Fruit fly (Drosophila melanogaster) whole organism, prepupa: ENCODE data around the gene Dyro.

Experiments used
- Blimp-1 ChIP-seq: fragments of 200-800 bp; sonication (Bioruptor generic); optimal IDR thresholded peaks from 3 replicates; lab custom pipeline; 2017; ENCODE audit warnings: missing biosample characterization, missing genetic modification characterization, mild to moderate bottlenecking, moderate library complexity, missing genetic modification reagents
- CG10631 ChIP-seq: fragments of 200-800 bp; sonication (Bioruptor generic); optimal IDR thresholded peaks from 2 replicates; lab custom pipeline; 2016; ENCODE audit warnings: missing biosample characterization, missing genetic modification characterization
- CG11294 ChIP-seq: fragments of 200-800 bp; sonication (Bioruptor generic); IDR thresholded peaks from 2 replicates; pipeline ENCODE4 v1.3.6; 2022; ENCODE audit warnings: missing biosample characterization, missing genetic modification characterization
- CG11762 ChIP-seq: fragments of 200-800 bp; sonication (Bioruptor generic); optimal IDR thresholded peaks from 3 replicates; lab custom pipeline; 2016; ENCODE audit warnings: missing biosample characterization, missing genetic modification characterization; ENCODE audit not compliant: insufficient read depth
- CG11902 ChIP-seq: fragments of 200-800 bp; sonication (Bioruptor generic); optimal IDR thresholded peaks from 3 replicates; lab custom pipeline; 2016; ENCODE audit warnings: missing biosample characterization, missing genetic modification characterization
- CG15336 ChIP-seq: fragments of 200-800 bp; sonication (Bioruptor generic); IDR thresholded peaks from 2 replicates; pipeline ENCODE4 v1.3.6; 2022; ENCODE audit warnings: missing biosample characterization, missing genetic modification characterization
- CG1621 ChIP-seq: fragments of 200-800 bp; sonication (Bioruptor generic); optimal IDR thresholded peaks from 3 replicates; lab custom pipeline; 2018; ENCODE audit warnings: missing biosample characterization, mild to moderate bottlenecking, missing genetic modification characterization
- CG16779 ChIP-seq: fragments of 200-800 bp; sonication (Bioruptor generic); optimal IDR thresholded peaks from 3 replicates; lab custom pipeline; 2017; ENCODE audit warnings: missing biosample characterization, mild to moderate bottlenecking, missing genetic modification characterization
- CG3032 ChIP-seq: fragments of 200-800 bp; optimal IDR thresholded peaks from 2 replicates; lab custom pipeline; 2019; ENCODE audit warnings: missing biosample characterization, mild to moderate bottlenecking, missing genetic modification characterization, moderate library complexity
- CG31627 ChIP-seq: fragments of 200-800 bp; sonication (Bioruptor generic); optimal IDR thresholded peaks from 3 replicates; lab custom pipeline; 2016; ENCODE audit warnings: missing biosample characterization, missing genetic modification characterization
- CG34406 ChIP-seq: fragments of 200-800 bp; sonication (Bioruptor generic); optimal IDR thresholded peaks from 3 replicates; lab custom pipeline; 2016; ENCODE audit warnings: missing biosample characterization, missing genetic modification characterization
- CG3919 ChIP-seq: fragments of 200-800 bp; sonication (Bioruptor generic); optimal IDR thresholded peaks from 3 replicates; lab custom pipeline; 2016; ENCODE audit warnings: missing biosample characterization, missing genetic modification characterization
- CG4318 ChIP-seq: fragments of 200-800 bp; sonication (Bioruptor generic); optimal IDR thresholded peaks from 3 replicates; lab custom pipeline; 2017; ENCODE audit warnings: missing biosample characterization, mild to moderate bottlenecking, missing genetic modification characterization
- CG6163 ChIP-seq: fragments of 200-800 bp; sonication (Bioruptor generic); IDR thresholded peaks from 3 replicates; pipeline ENCODE4 v1.3.6; 2022; ENCODE audit warnings: missing biosample characterization, missing genetic modification characterization
- CG6276 ChIP-seq: fragments of 200-800 bp; sonication (Bioruptor generic); optimal IDR thresholded peaks from 2 replicates; lab custom pipeline; 2017; ENCODE audit warnings: missing biosample characterization, mild to moderate bottlenecking, missing genetic modification characterization
- CG6808 ChIP-seq: fragments of 200-800 bp; sonication (Bioruptor generic); optimal IDR thresholded peaks from 3 replicates; lab custom pipeline; 2017; ENCODE audit warnings: missing biosample characterization, missing genetic modification characterization, mild to moderate bottlenecking, moderate library complexity, missing genetic modification reagents
- CG6854 ChIP-seq: fragments of 200-800 bp; sonication (Bioruptor generic); optimal IDR thresholded peaks from 2 replicates; lab custom pipeline; 2017; ENCODE audit warnings: missing biosample characterization, mild to moderate bottlenecking, missing genetic modification characterization
- CG7368 ChIP-seq: fragments of 200-800 bp; sonication (Bioruptor generic); optimal IDR thresholded peaks from 3 replicates; lab custom pipeline; 2016; ENCODE audit warnings: missing biosample characterization, missing genetic modification characterization
- CG8319 ChIP-seq: fragments of 200-800 bp; sonication (Bioruptor generic); optimal IDR thresholded peaks from 3 replicates; lab custom pipeline; 2016; ENCODE audit warnings: missing biosample characterization, missing genetic modification characterization
- Eip75B ChIP-seq: fragments of 200-800 bp; sonication (Bioruptor generic); optimal IDR thresholded peaks from 3 replicates; lab custom pipeline; 2016; ENCODE audit warnings: missing biosample characterization, missing genetic modification characterization
- Eip78C ChIP-seq: fragments of 200-800 bp; sonication (Bioruptor generic); peaks from one replicate; lab custom pipeline; 2016; ENCODE audit warnings: missing biosample characterization, missing genetic modification characterization
- Eip93F ChIP-seq: fragments of 200-800 bp; sonication (Bioruptor generic); optimal IDR thresholded peaks from 2 replicates; lab custom pipeline; 2016; ENCODE audit warnings: missing biosample characterization, mild to moderate bottlenecking, missing genetic modification characterization
- Ets21C ChIP-seq: fragments of 200-800 bp; sonication (Bioruptor generic); optimal IDR thresholded peaks from 3 replicates; lab custom pipeline; 2016; ENCODE audit warnings: missing biosample characterization, missing genetic modification characterization
- Ets96B ChIP-seq: fragments of 200-800 bp; optimal IDR thresholded peaks from 2 replicates; lab custom pipeline; 2019; ENCODE audit warnings: missing biosample characterization, mild to moderate bottlenecking, missing genetic modification characterization, moderate library complexity
- Gug ChIP-seq: fragments of 200-800 bp; sonication (Bioruptor generic); IDR thresholded peaks from 2 replicates; pipeline ENCODE4 v1.3.6; 2022; ENCODE audit warnings: missing biosample characterization, missing genetic modification characterization
- Hr38 ChIP-seq: sonication (Bioruptor generic); optimal IDR thresholded peaks from 2 replicates; lab custom pipeline; 2016; ENCODE audit warnings: missing biosample characterization, missing genetic modification characterization
- Hr39 ChIP-seq: fragments of 200-800 bp; sonication (Bioruptor generic); optimal IDR thresholded peaks from 2 replicates; lab custom pipeline; 2016; ENCODE audit warnings: missing biosample characterization, missing genetic modification characterization
- Hr4 ChIP-seq: fragments of 200-800 bp; sonication (Bioruptor generic); optimal IDR thresholded peaks from 3 replicates; lab custom pipeline; 2016; ENCODE audit warnings: missing biosample characterization, missing genetic modification characterization
- Lpt ChIP-seq: fragments of 200-800 bp; sonication (Bioruptor generic); optimal IDR thresholded peaks from 3 replicates; lab custom pipeline; 2016; ENCODE audit warnings: missing biosample characterization, missing genetic modification characterization
- Met ChIP-seq: fragments of 200-800 bp; sonication (Bioruptor generic); optimal IDR thresholded peaks from 3 replicates; lab custom pipeline; 2016; ENCODE audit warnings: missing biosample characterization, missing genetic modification characterization
- Smox ChIP-seq: fragments of 200-800 bp; sonication (Bioruptor generic); optimal IDR thresholded peaks from 3 replicates; lab custom pipeline; 2016; ENCODE audit warnings: missing biosample characterization, missing genetic modification characterization
- achi ChIP-seq: fragments of 200-800 bp; sonication (Bioruptor generic); optimal IDR thresholded peaks from 3 replicates; lab custom pipeline; 2016; ENCODE audit warnings: missing biosample characterization, missing genetic modification characterization
- dac ChIP-seq: fragments of 200-800 bp; sonication (Bioruptor generic); optimal IDR thresholded peaks from 2 replicates; lab custom pipeline; 2017; ENCODE audit warnings: missing biosample characterization, mild to moderate bottlenecking, missing genetic modification characterization
- dsx ChIP-seq: fragments of 200-800 bp; optimal IDR thresholded peaks from 3 replicates; lab custom pipeline; 2019; ENCODE audit warnings: missing biosample characterization, mild to moderate bottlenecking, missing genetic modification characterization, moderate library complexity; ENCODE audit not compliant: poor library complexity, severe bottlenecking
- eg ChIP-seq: fragments of 200-800 bp; sonication (Bioruptor generic); IDR thresholded peaks from 3 replicates; pipeline ENCODE4 v1.3.6; 2022; ENCODE audit warnings: missing biosample characterization, missing genetic modification characterization
- fd59A ChIP-seq: fragments of 200-800 bp; sonication (Bioruptor generic); optimal IDR thresholded peaks from 2 replicates; lab custom pipeline; 2017; ENCODE audit warnings: missing biosample characterization, mild to moderate bottlenecking, missing genetic modification characterization, missing genetic modification reagents
- fd85E ChIP-seq: fragments of 200-800 bp; sonication (Bioruptor generic); optimal IDR thresholded peaks from 3 replicates; lab custom pipeline; 2016; ENCODE audit warnings: missing biosample characterization, missing genetic modification characterization
- lz ChIP-seq: fragments of 200-800 bp; sonication (Bioruptor generic); optimal IDR thresholded peaks from 3 replicates; lab custom pipeline; 2016; ENCODE audit warnings: missing biosample characterization, missing genetic modification characterization
- net ChIP-seq: fragments of 200-800 bp; sonication (Bioruptor generic); optimal IDR thresholded peaks from 3 replicates; lab custom pipeline; 2016; ENCODE audit warnings: missing biosample characterization, missing genetic modification characterization
- salr ChIP-seq, 2 experiments: fragments of 200-800 bp; sonication (Bioruptor generic); optimal IDR thresholded peaks; 3 replicates each; lab custom pipeline; 2016 to 2018; ENCODE audit warnings: missing biosample characterization in 2 of 2, missing genetic modification characterization in 2 of 2, mild to moderate bottlenecking in 1 of 2
- ss ChIP-seq, 2 experiments: fragments of 200-800 bp; sonication (Bioruptor generic); optimal IDR thresholded peaks; 2 replicates in 1 of 2; 3 replicates in 1 of 2; lab custom pipeline; 2017 to 2018; ENCODE audit warnings: mild to moderate bottlenecking in 2 of 2, missing biosample characterization in 2 of 2, missing genetic modification characterization in 2 of 2, moderate library complexity in 1 of 2
- svp ChIP-seq: fragments of 200-800 bp; sonication (Bioruptor generic); peaks from one replicate; lab custom pipeline; 2016; ENCODE audit warnings: missing biosample characterization, missing genetic modification characterization
- topi ChIP-seq: fragments of 200-800 bp; sonication (Bioruptor generic); optimal IDR thresholded peaks from 3 replicates; lab custom pipeline; 2016; ENCODE audit warnings: missing biosample characterization, missing genetic modification characterization
- vri ChIP-seq: fragments of 200-800 bp; sonication (Bioruptor generic); optimal IDR thresholded peaks from 3 replicates; lab custom pipeline; 2016; ENCODE audit warnings: missing biosample characterization, mild to moderate bottlenecking, missing genetic modification characterization

Dyro gene

DNA sequence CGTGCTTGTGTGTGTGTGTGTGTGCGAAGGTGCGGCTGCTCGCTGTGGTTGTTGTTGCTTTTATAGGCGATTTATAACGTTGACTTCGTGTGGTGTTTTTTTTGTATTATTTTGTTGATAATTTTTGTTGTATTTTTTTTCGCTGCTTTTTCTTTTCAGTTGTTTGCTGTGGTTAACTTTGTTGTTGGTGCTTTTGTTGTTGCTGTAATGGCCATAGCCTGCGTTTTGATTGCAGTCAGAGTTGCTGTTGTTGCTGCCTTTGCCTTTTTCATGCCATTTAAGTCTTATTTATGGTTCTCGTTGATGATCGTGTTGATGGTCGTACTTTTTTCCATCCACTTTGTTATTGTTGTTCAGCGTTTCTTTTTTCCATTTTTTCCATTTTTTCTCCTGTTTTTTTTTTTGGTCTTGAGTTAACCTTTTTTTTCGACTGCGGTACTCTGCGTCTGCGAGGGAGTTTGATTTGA, 28.9 kb upstream of the Dyro start (continued):
- TF ChIP-seq CG3919 (GFP tag; lab: Kevin White, UChicago) (peak; percentile 54), net (GFP tag; lab: Kevin White, UChicago) (peak; percentile 72), Hr39 (GFP tag; lab: Kevin White, UChicago) (no peak), CG11902 (GFP tag; lab: Kevin White, UChicago) (no peak), Eip93F (GFP tag; lab: Kevin White, UChicago) (no peak), dsx (GFP tag; lab: Kevin White, UChicago) (peak; percentile 94), Hr4 (GFP tag; lab: Kevin White, UChicago) (no peak), vri (GFP tag; lab: Kevin White, UChicago) (peak; percentile 71), CG3032 (peak; percentile 68), fd59A (GFP tag; lab: Kevin White, UChicago) (peak; percentile 39), CG8319 (GFP tag; lab: Kevin White, UChicago) (peak; percentile 47), salr (GFP tag; optimal IDR thresholded peaks at IDR 0.05; lab: Kevin White, UChicago) (peak; percentile 18 to 57), CG10631 (peak; percentile 35), CG4318 (GFP tag; lab: Kevin White, UChicago) (no peak), Ets21C (GFP tag; lab: Kevin White, UChicago) (no peak), lz (GFP tag; lab: Kevin White, UChicago) (no peak), CG7368 (GFP tag; lab: Kevin White, UChicago) (peak; percentile 42), dac (GFP tag; lab: Kevin White, UChicago) (peak; percentile 17), CG6163 (GFP tag; lab: Robert Waterston, UW) (peak; percentile 89; the same call in 2 of the 3 replicates), Blimp-1 (GFP tag; lab: Kevin White, UChicago) (peak; percentile 16), fd85E (peak; percentile 7)
- TF ChIP-seq, all 60 proteins: peak for 45

DNA sequence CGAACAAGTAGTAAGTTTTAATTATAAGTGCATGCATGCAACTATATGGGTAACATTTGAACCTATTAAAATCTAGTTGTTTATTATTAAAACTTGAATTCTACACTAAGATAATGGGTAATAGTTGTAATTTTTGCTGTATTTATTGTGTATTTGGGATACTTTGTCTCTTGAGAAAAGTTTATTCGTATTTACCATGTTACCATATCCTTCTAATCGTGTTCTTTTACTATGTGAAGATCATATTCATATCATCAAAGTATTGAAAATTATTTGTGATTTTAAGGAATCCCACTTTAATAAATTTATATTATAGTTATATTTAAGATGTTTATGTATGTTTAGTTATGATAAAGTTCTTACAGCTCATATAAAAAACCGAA, 28.2 kb upstream of the Dyro start:
- TF ChIP-seq svp (no peak), achi (GFP tag; lab: Kevin White, UChicago) (peak; percentile 3)
- TF ChIP-seq, all 60 proteins: peak for 1

DNA sequence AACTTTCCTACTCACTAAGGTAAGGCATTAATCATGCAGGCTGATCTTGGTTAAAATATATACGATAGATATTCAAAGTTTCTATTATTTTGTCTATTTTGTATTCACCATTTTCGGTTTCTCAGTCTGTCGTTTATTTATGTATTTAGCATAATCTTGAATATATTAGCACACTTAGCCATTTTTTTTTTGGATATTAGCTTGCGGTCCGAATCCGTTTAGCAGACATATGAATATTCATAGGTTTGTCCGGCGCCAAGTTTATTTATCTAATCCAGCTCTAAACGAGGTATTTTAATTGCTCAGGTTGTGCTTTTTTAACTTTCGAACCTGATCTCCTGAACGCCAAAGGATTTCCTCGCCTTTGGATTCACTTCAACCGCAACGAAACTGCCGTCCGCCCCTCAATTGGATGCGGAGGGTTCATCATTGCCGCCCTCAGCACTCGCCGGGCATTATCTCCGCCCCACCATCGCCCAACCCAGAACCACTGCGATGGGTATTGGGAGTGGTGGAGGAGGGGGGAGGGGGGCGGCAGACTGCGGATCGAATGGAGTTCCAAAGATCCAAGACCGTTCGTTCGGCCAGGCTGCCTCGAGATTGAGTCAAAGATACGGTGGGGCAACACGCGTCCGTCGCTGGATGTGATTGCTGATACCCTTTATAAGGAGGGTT, 27.6 kb upstream of the Dyro start:
- TF ChIP-seq CG1621 (tag; lab: Kevin White, UChicago) (peak; percentile 48), vri (GFP tag; lab: Kevin White, UChicago) (no peak), achi (GFP tag; lab: Kevin White, UChicago) (no peak), CG6276 (GFP tag; lab: Kevin White, UChicago) (no peak), Eip75B (GFP tag; lab: Kevin White, UChicago) (no peak), svp (peak; percentile 82), ss (GFP tag; optimal IDR thresholded peaks at IDR 0.05; lab: Kevin White, UChicago) (peak; percentile 6 to 10), salr (GFP tag; optimal IDR thresholded peaks at IDR 0.05; lab: Kevin White, UChicago) (no peak), CG16779 (tag; lab: Kevin White, UChicago) (no peak), CG34406 (GFP tag; lab: Kevin White, UChicago) (no peak), CG6163 (GFP tag; lab: Robert Waterston, UW) (peak; percentile 71), Gug (GFP tag; lab: Robert Waterston, UW) (peak; percentile 31; the same call in 1 of the 2 replicates), CG6854 (GFP tag; lab: Kevin White, UChicago) (peak; percentile 55), Met (GFP tag; lab: Kevin White, UChicago) (peak; percentile 3), CG11294 (GFP tag; lab: Robert Waterston, UW) (0 out of 2 replicates have a peak, but pooled peaks have one; percentile 23), CG11762 (no peak), topi (peak; percentile 19), CG8319 (GFP tag; lab: Kevin White, UChicago) (no peak), Smox (GFP tag; lab: Kevin White, UChicago) (no peak), CG31627 (GFP tag; lab: Kevin White, UChicago) (peak; percentile 11), CG3919 (GFP tag; lab: Kevin White, UChicago) (peak; percentile 27), CG15336 (no peak), CG6808 (GFP tag; lab: Kevin White, UChicago) (peak; percentile 31), eg (GFP tag; lab: Robert Waterston, UW) (peak; percentile 13; the same call in 1 of the 3 replicates), Ets21C (GFP tag; lab: Kevin White, UChicago) (no peak), Hr4 (GFP tag; lab: Kevin White, UChicago) (no peak), Lpt (peak; percentile 27), fd59A (GFP tag; lab: Kevin White, UChicago) (no peak), Blimp-1 (GFP tag; lab: Kevin White, UChicago) (no peak), Eip78C (GFP tag; lab: Kevin White, UChicago) (peak; percentile 71), Hr38 (GFP tag; lab: Kevin White, UChicago) (no peak), Ets96B (tag; lab: Kevin White, UChicago) (peak; percentile 1), dsx (GFP tag; lab: Kevin White, UChicago) (peak; percentile 3)
